Worm (Caenorhabditis elegans) whole organism, L4 larva: ENCODE data around the gene pch-2.

ENCODE experiments used
- F10B5.3 ChIP-seq: sonication (generic microtip); optimal IDR thresholded peaks from 2 replicates; lab custom pipeline; 2016; ENCODE audit warnings: mild to moderate bottlenecking, missing genetic modification characterization, missing compliant biosample characterization
- F26F4.8 ChIP-seq: fragments of 200-800 bp; sonication (Bioruptor generic); conservative IDR thresholded peaks from 2 replicates; pipeline ENCODE4 v1.3.6; 2022; ENCODE audit warnings: missing genetic modification characterization, missing compliant biosample characterization
- F37D6.2 ChIP-seq: sonication (generic microtip); optimal IDR thresholded peaks from 2 replicates; lab custom pipeline; 2016; ENCODE audit warnings: mild to moderate bottlenecking, missing genetic modification characterization, missing compliant biosample characterization
- R02D3.7 ChIP-seq: fragments of 150-350 bp; sonication (generic microtip); optimal IDR thresholded peaks from 3 replicates; lab custom pipeline; 2014; ENCODE audit warnings: missing biosample characterization, missing genetic modification characterization
- T20F7.1 ChIP-seq: fragments of 200-800 bp; sonication (Bioruptor generic); optimal IDR thresholded peaks from 2 replicates; lab custom pipeline; 2018; ENCODE audit warnings: mild to moderate bottlenecking, missing genetic modification characterization, missing compliant biosample characterization
- T26A8.4 ChIP-seq: fragments of 200-800 bp; sonication (Bioruptor generic); IDR thresholded peaks from 2 replicates; pipeline ENCODE4 v1.3.6; 2022; ENCODE audit warnings: missing genetic modification characterization, missing compliant biosample characterization
- Y105C5A.15 ChIP-seq: fragments of 200-800 bp; sonication (Bioruptor generic); IDR thresholded peaks from 2 replicates; pipeline ENCODE4 v1.3.6; 2022; ENCODE audit warnings: missing genetic modification characterization, missing compliant biosample characterization
- Y48G9A.11 ChIP-seq: fragments of 200-800 bp; sonication (Bioruptor generic); IDR thresholded peaks from 2 replicates; pipeline ENCODE4 v1.3.6; 2022; ENCODE audit warnings: missing genetic modification reagents, missing genetic modification characterization, missing compliant biosample characterization
- aha-1 ChIP-seq: fragments of 150-350 bp; peaks from one replicate; lab custom pipeline; 2014; ENCODE audit warnings: missing biosample characterization, missing genetic modification characterization
- aly-2 ChIP-seq: sonication (generic microtip); optimal IDR thresholded peaks from 2 replicates; lab custom pipeline; 2018; ENCODE audit warnings: missing biosample characterization, missing genetic modification characterization
- ama-1 ChIP-seq: fragments of 150-350 bp; optimal IDR thresholded peaks from 2 replicates; lab custom pipeline; 2014; ENCODE audit warnings: inconsistent platforms, mixed read lengths
- arid-1 ChIP-seq: fragments of 200-800 bp; sonication (Bioruptor generic); conservative IDR thresholded peaks from 2 replicates; pipeline ENCODE4 v1.3.6; 2022; ENCODE audit warnings: missing genetic modification reagents, missing genetic modification characterization, missing compliant biosample characterization
- attf-4 ChIP-seq: sonication (generic microtip); optimal IDR thresholded peaks from 3 replicates; lab custom pipeline; 2017; ENCODE audit warnings: missing biosample characterization, missing genetic modification characterization
- ceh-20 ChIP-seq: fragments of 200-800 bp; sonication (Bioruptor generic); IDR thresholded peaks from 2 replicates; pipeline ENCODE4 v1.3.6; 2022; ENCODE audit warnings: missing genetic modification reagents, missing genetic modification characterization, missing compliant biosample characterization
- ceh-28 ChIP-seq: fragments of 150-350 bp; optimal IDR thresholded peaks from 2 replicates; lab custom pipeline; 2014; ENCODE audit warnings: missing biosample characterization, missing genetic modification reagents, missing genetic modification characterization
- ces-1 ChIP-seq: fragments of 150-350 bp; sonication (generic microtip); optimal IDR thresholded peaks from 4 replicates; lab custom pipeline; 2014; ENCODE audit warnings: missing biosample characterization, missing genetic modification reagents, missing genetic modification characterization
- daf-12 ChIP-seq: fragments of 150-350 bp; optimal IDR thresholded peaks from 2 replicates; lab custom pipeline; 2014; ENCODE audit warnings: missing biosample characterization, missing genetic modification reagents, missing genetic modification characterization
- daf-19 ChIP-seq: fragments of 200-800 bp; sonication (Bioruptor generic); conservative IDR thresholded peaks from 2 replicates; pipeline ENCODE4 v1.3.6; 2022; ENCODE audit warnings: missing genetic modification characterization, missing compliant biosample characterization
- daf-8 ChIP-seq: fragments of 200-800 bp; sonication (Bioruptor generic); IDR thresholded peaks from 2 replicates; pipeline ENCODE4 v1.3.6; 2022; ENCODE audit warnings: missing genetic modification characterization, missing compliant biosample characterization
- dmd-6 ChIP-seq: fragments of 200-800 bp; sonication (Bioruptor generic); IDR thresholded peaks from 2 replicates; pipeline ENCODE4 v1.3.6; 2022; ENCODE audit warnings: missing genetic modification reagents, missing genetic modification characterization, missing compliant biosample characterization
- dpl-1 ChIP-seq: fragments of 150-350 bp; optimal IDR thresholded peaks from 2 replicates; lab custom pipeline; 2014; ENCODE audit warnings: missing biosample characterization, missing genetic modification reagents, missing genetic modification characterization
- dve-1 ChIP-seq: sonication (generic microtip); optimal IDR thresholded peaks from 2 replicates; lab custom pipeline; 2017; ENCODE audit warnings: antibody characterized with exemption, mild to moderate bottlenecking, missing genetic modification characterization, missing compliant biosample characterization; ENCODE audit not compliant: insufficient read depth
- fos-1 ChIP-seq: fragments of 150-350 bp; optimal IDR thresholded peaks from 2 replicates; lab custom pipeline; 2014; ENCODE audit warnings: missing biosample characterization, missing genetic modification characterization
- hlh-11 ChIP-seq: fragments of 200-800 bp; sonication (Bioruptor generic); optimal IDR thresholded peaks from 2 replicates; lab custom pipeline; 2018; ENCODE audit warnings: mild to moderate bottlenecking, missing genetic modification characterization, missing compliant biosample characterization
- lim-7 ChIP-seq: fragments of 200-800 bp; sonication (Bioruptor generic); IDR thresholded peaks from 2 replicates; pipeline ENCODE4 v1.3.6; 2022; ENCODE audit warnings: missing genetic modification characterization, missing compliant biosample characterization
- lin-13 ChIP-seq: fragments of 150-350 bp; optimal IDR thresholded peaks from 2 replicates; lab custom pipeline; 2014; ENCODE audit warnings: missing biosample characterization, missing genetic modification reagents, missing genetic modification characterization
- lin-15B ChIP-seq: fragments of 150-350 bp; sonication (generic microtip); optimal IDR thresholded peaks from 3 replicates; lab custom pipeline; 2014; ENCODE audit warnings: missing biosample characterization, missing genetic modification characterization
- lin-38 ChIP-seq: fragments of 200-800 bp; sonication (Bioruptor generic); IDR thresholded peaks from 2 replicates; pipeline ENCODE4 v1.3.6; 2022; ENCODE audit warnings: missing genetic modification reagents, missing genetic modification characterization, missing compliant biosample characterization
- lir-3 ChIP-seq: sonication (generic microtip); optimal IDR thresholded peaks from 2 replicates; lab custom pipeline; 2016; ENCODE audit warnings: mild to moderate bottlenecking, missing genetic modification characterization, missing compliant biosample characterization
- lsy-2 ChIP-seq, 2 experiments: fragments of 150-350 bp in 1 of 2; sonication (generic microtip) in 1 of 2; optimal IDR thresholded peaks; 2 replicates each; lab custom pipeline; 2014 to 2017; ENCODE audit warnings: missing biosample characterization in 2 of 2, missing genetic modification characterization in 2 of 2
- mdl-1 ChIP-seq, 2 experiments: fragments of 150-350 bp in 1 of 2; sonication (generic microtip) in 1 of 2; optimal IDR thresholded peaks; 2 replicates each; lab custom pipeline; 2014 to 2017; ENCODE audit warnings: missing biosample characterization in 2 of 2, missing genetic modification characterization in 2 of 2
- mes-2 ChIP-seq: sonication (generic microtip); optimal IDR thresholded peaks from 2 replicates; lab custom pipeline; 2016; ENCODE audit warnings: missing genotype, mild to moderate bottlenecking, missing genetic modification characterization, missing compliant biosample characterization; ENCODE audit not compliant: poor library complexity, severe bottlenecking
- nhr-10 ChIP-seq: fragments of 150-350 bp; optimal IDR thresholded peaks from 2 replicates; lab custom pipeline; 2014; ENCODE audit warnings: missing biosample characterization, missing genetic modification characterization
- nhr-28 ChIP-seq: fragments of 150-350 bp; optimal IDR thresholded peaks from 2 replicates; lab custom pipeline; 2014; ENCODE audit warnings: missing biosample characterization, missing genetic modification characterization
- nhr-41 ChIP-seq: fragments of 200-800 bp; sonication (Bioruptor generic); IDR thresholded peaks from 2 replicates; pipeline ENCODE4 v1.3.6; 2022; ENCODE audit warnings: missing genetic modification reagents, missing genetic modification characterization, missing compliant biosample characterization
- nhr-6 ChIP-seq: fragments of 150-350 bp; optimal IDR thresholded peaks from 2 replicates; lab custom pipeline; 2014; ENCODE audit warnings: missing biosample characterization, missing genetic modification characterization
- nhr-76 ChIP-seq: fragments of 150-350 bp; optimal IDR thresholded peaks from 2 replicates; lab custom pipeline; 2014; ENCODE audit warnings: missing biosample characterization, missing genetic modification characterization
- nhr-77 ChIP-seq: fragments of 150-350 bp; optimal IDR thresholded peaks from 2 replicates; lab custom pipeline; 2014; ENCODE audit warnings: missing biosample characterization, missing genetic modification characterization
- rbr-2 ChIP-seq: sonication (generic microtip); optimal IDR thresholded peaks from 2 replicates; lab custom pipeline; 2016; ENCODE audit warnings: missing genotype, missing genetic modification characterization, missing compliant biosample characterization
- sdz-12 ChIP-seq: fragments of 200-800 bp; sonication (Bioruptor generic); optimal IDR thresholded peaks from 2 replicates; lab custom pipeline; 2018; ENCODE audit warnings: mild to moderate bottlenecking, missing genetic modification characterization, missing compliant biosample characterization
- set-16 ChIP-seq: fragments of 200-800 bp; sonication (Bioruptor generic); IDR thresholded peaks from 2 replicates; pipeline ENCODE4 v1.3.6; 2022; ENCODE audit warnings: missing genetic modification reagents, missing genetic modification characterization, missing compliant biosample characterization
- skn-1 ChIP-seq: fragments of 150-350 bp; optimal IDR thresholded peaks from 2 replicates; lab custom pipeline; 2014; ENCODE audit warnings: missing biosample characterization, missing genetic modification characterization
- snpc-4 ChIP-seq: fragments of 150-350 bp; optimal IDR thresholded peaks from 2 replicates; lab custom pipeline; 2014; ENCODE audit warnings: missing biosample characterization, missing genetic modification characterization
- tag-97 ChIP-seq: fragments of 200-800 bp; sonication (Bioruptor generic); IDR thresholded peaks from 2 replicates; pipeline ENCODE4 v1.3.6; 2022; ENCODE audit warnings: missing genetic modification characterization, missing compliant biosample characterization
- unc-39 ChIP-seq: sonication (generic microtip); optimal IDR thresholded peaks from 2 replicates; lab custom pipeline; 2017; ENCODE audit warnings: missing biosample characterization, missing genetic modification characterization
- unc-62 ChIP-seq, 3 experiments: fragments of 150-350 bp in 1 of 3; sonication (generic microtip); optimal IDR thresholded peaks in 2 of 3; peaks in 1 of 3; 1 replicate in 1 of 3; 2 replicates in 2 of 3; lab custom pipeline; 2014 to 2017; ENCODE audit warnings: missing biosample characterization in 3 of 3, missing genetic modification characterization in 3 of 3, missing genetic modification reagents in 3 of 3, missing genotype in 1 of 3
- zag-1 ChIP-seq: fragments of 150-350 bp; optimal IDR thresholded peaks from 2 replicates; lab custom pipeline; 2014; ENCODE audit warnings: missing biosample characterization, missing genetic modification characterization
- zfp-3 ChIP-seq: fragments of 200-800 bp; sonication (Bioruptor generic); conservative IDR thresholded peaks from 2 replicates; pipeline ENCODE4 v1.3.6; 2022; ENCODE audit warnings: missing genetic modification reagents, missing genetic modification characterization, missing compliant biosample characterization
- ztf-7 ChIP-seq: fragments of 150-350 bp; optimal IDR thresholded peaks from 2 replicates; lab custom pipeline; 2014; ENCODE audit warnings: missing biosample characterization, missing genetic modification characterization

Gene pch-2

DNA sequence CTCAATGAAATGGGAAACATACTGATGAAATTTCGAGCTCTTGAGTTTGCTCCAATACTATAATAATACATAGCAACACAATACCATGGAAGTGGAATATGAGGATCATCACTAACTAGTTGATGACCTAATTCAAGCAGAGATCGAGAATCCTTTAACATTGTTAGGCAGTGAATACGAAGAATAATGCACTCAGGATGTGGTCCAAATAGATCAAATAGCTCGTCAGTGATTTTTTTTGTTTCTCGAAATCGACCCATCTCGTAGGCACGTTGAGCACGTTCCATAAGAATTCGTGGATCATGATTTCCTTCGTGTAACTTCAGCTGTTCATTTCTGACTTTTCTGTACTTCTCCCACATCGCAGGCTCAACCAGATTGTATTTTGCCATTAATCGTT, 2.8 kb downstream of the pch-2 start:
- TF ChIP-seq aha-1 (tag; lab: Kevin White, UChicago) (peak; percentile 9), daf-8 (no peak), daf-19 (GFP tag; lab: Robert Waterston, UW) (no peak), unc-62 (GFP tag; optimal IDR thresholded peaks at IDR 0.05 in 1 of 2; lab: Kevin White, UChicago) (peak in 1 of 2 experiments; percentile 90), unc-62 (tag; optimal IDR thresholded peaks at IDR 0.05; lab: Kevin White, UChicago) (no peak), snpc-4 (tag; lab: Kevin White, UChicago) (no peak)

DNA sequence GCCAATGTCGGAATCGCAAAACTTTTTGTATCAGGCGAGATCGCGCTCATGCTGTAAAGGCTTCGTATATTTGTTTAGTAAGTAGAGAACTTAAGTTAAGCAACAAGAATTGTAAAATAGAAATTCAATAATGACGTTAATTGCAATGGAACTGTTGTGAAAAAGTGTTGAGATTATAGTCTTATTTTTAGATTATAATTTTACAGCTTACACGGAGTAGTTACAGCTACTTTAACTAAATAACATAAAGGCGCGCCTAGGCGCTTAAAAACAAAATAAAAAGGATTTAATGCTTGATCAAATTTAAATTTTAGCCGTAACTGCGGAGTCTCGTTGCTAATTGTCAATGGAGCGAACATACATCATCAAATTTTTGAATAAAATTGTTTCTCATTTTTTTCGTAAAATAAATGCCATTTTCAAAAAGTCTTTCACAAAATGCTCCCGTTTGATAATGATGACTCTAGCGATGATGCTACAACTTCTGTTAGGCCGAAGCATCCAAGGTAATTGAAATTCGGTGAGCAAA, 4.0 kb downstream of the pch-2 start, which contains the start of the genes emb-27 and rrf-3:
TSS of gene emb-27 (minus strand) at position 51 of the 529 bp plus-strand sequence.
TSS of gene rrf-3 (plus strand) at position 346 of the 529 bp plus-strand sequence.
- TF ChIP-seq zag-1 (no peak), ceh-28 (no peak), T20F7.1 (GFP tag; lab: Kevin White, UChicago) (peak; percentile 92), ces-1 (GFP tag; lab: Kevin White, UChicago) (no peak), nhr-10 (tag; lab: Kevin White, UChicago) (no peak), sdz-12 (GFP tag; lab: Kevin White, UChicago) (no peak), skn-1 (tag; lab: Kevin White, UChicago) (no peak), aly-2 (tag; lab: Kevin White, UChicago) (no peak), lir-3 (tag; lab: Kevin White, UChicago) (no peak), snpc-4 (tag; lab: Kevin White, UChicago) (no peak), lin-15B (tag; lab: Kevin White, UChicago) (no peak), ztf-7 (tag; lab: Kevin White, UChicago) (no peak), ama-1 (lab: Kevin White, UChicago) (no peak), Y48G9A.11 (GFP tag; lab: Robert Waterston, UW) (peak; percentile 84), unc-39 (tag; lab: Kevin White, UChicago) (no peak), fos-1 (tag; lab: Kevin White, UChicago) (no peak), lim-7 (GFP tag; lab: Robert Waterston, UW) (no peak), zfp-3 (GFP tag; lab: Robert Waterston, UW) (no peak), Y105C5A.15 (GFP tag; lab: Robert Waterston, UW) (no peak), tag-97 (GFP tag; lab: Robert Waterston, UW) (no peak), F37D6.2 (no peak), lin-13 (no peak), lsy-2 (tag; optimal IDR thresholded peaks at IDR 0.05; lab: Kevin White, UChicago) (peak in 1 of 2 experiments; percentile 84), daf-12 (tag; lab: Kevin White, UChicago) (no peak), lin-38 (GFP tag; lab: Robert Waterston, UW) (peak; percentile 88), nhr-41 (GFP tag; lab: Robert Waterston, UW) (no peak), attf-4 (tag; lab: Kevin White, UChicago) (no peak), R02D3.7 (tag; lab: Kevin White, UChicago) (no peak), arid-1 (no peak), nhr-76 (tag; lab: Kevin White, UChicago) (no peak), rbr-2 (no peak), F26F4.8 (GFP tag; lab: Robert Waterston, UW) (no peak), nhr-28 (tag; lab: Kevin White, UChicago) (no peak), dve-1 (tag; lab: Kevin White, UChicago) (no peak), mes-2 (tag; lab: Kevin White, UChicago) (peak; percentile 59), ceh-20 (GFP tag; lab: Robert Waterston, UW) (no peak), nhr-6 (tag; lab: Kevin White, UChicago) (peak; percentile 0), nhr-77 (tag; lab: Kevin White, UChicago) (no peak), hlh-11 (tag; lab: Kevin White, UChicago) (no peak), mdl-1 (tag; optimal IDR thresholded peaks at IDR 0.05; lab: Kevin White, UChicago) (no peak), dpl-1 (GFP tag; lab: Kevin White, UChicago) (peak; percentile 73), T26A8.4 (GFP tag; lab: Robert Waterston, UW) (no peak), set-16 (no peak), F10B5.3 (no peak), dmd-6 (GFP tag; lab: Robert Waterston, UW) (no peak)
